Worm (Caenorhabditis elegans): Measurements from ENCODE around the gene arrd-8.

ce11 chrII:12050607-12051006, 14.3 kb upstream of the arrd-8 start:
- TF ChIP-seq nhr-11 (tag; optimal IDR thresholded peaks at IDR 0.05), result no peak
- TF ChIP-seq ztf-11 (tag; optimal IDR thresholded peaks at IDR 0.05), result no peak
- TF ChIP-seq unc-39 (tag; optimal IDR thresholded peaks at IDR 0.05), result no peak
